Fruit fly (Drosophila melanogaster) whole organism, wandering third instar larva: ENCODE measurements around the gene CG7970.

Experiments used
- Abd-B ChIP-seq: fragments of >200 bp; optimal IDR thresholded peaks from 2 replicates; lab custom pipeline; 2017; ENCODE audit warnings: missing biosample characterization, missing genetic modification characterization
- CG9705 ChIP-seq: fragments of 200-800 bp; sonication (Bioruptor generic); optimal IDR thresholded peaks from 2 replicates; lab custom pipeline; 2018; ENCODE audit warnings: missing biosample characterization, mild to moderate bottlenecking, missing genetic modification characterization
- CrebA ChIP-seq: fragments of 200-800 bp; sonication (Bioruptor generic); optimal IDR thresholded peaks from 2 replicates; lab custom pipeline; 2016; ENCODE audit warnings: missing biosample characterization, mild to moderate bottlenecking, missing genetic modification characterization, borderline replicate concordance
- Hnf4 ChIP-seq: fragments of 200-800 bp; sonication (Bioruptor generic); optimal IDR thresholded peaks from 2 replicates; lab custom pipeline; 2016; ENCODE audit warnings: missing biosample characterization, mild to moderate bottlenecking, missing genetic modification characterization
- Mio ChIP-seq: sonication (Bioruptor generic); optimal IDR thresholded peaks from 2 replicates; lab custom pipeline; 2016; ENCODE audit warnings: missing biosample characterization, missing genetic modification characterization
- OdsH ChIP-seq: fragments of 200-800 bp; sonication (Bioruptor generic); optimal IDR thresholded peaks from 2 replicates; lab custom pipeline; 2016; ENCODE audit warnings: missing biosample characterization, mild to moderate bottlenecking, missing genetic modification characterization
- Rel ChIP-seq, 2 experiments: fragments of 200-800 bp; sonication (Bioruptor generic) in 1 of 2; optimal IDR thresholded peaks; 2 replicates in 1 of 2; 3 replicates in 1 of 2; lab custom pipeline; 2016 to 2019; ENCODE audit warnings: mild to moderate bottlenecking in 2 of 2, missing biosample characterization in 2 of 2, missing genetic modification characterization in 2 of 2, moderate library complexity in 1 of 2
- br ChIP-seq: fragments of 200-800 bp; sonication (Bioruptor generic); optimal IDR thresholded peaks from 2 replicates; lab custom pipeline; 2016; ENCODE audit warnings: missing biosample characterization, missing genetic modification characterization
- dl ChIP-seq, 2 experiments: fragments of 175-275, 200-275 bp in 1 of 2; fragments of 200-275 bp in 1 of 2; sonication (Bioruptor generic); optimal IDR thresholded peaks; lab custom pipeline; 2018; ENCODE audit warnings: mild to moderate bottlenecking in 2 of 2, missing biosample characterization in 2 of 2, missing genetic modification characterization in 2 of 2, moderate library complexity in 2 of 2; ENCODE audit not compliant: partially characterized antibody in 2 of 2, insufficient read depth in 1 of 2
- psq ChIP-seq: fragments of 200-800 bp; sonication (Bioruptor generic); optimal IDR thresholded peaks from 3 replicates; lab custom pipeline; 2017; ENCODE audit warnings: missing biosample characterization, mild to moderate bottlenecking, missing genetic modification characterization, moderate library complexity
- rgr ChIP-seq: fragments of 200-800 bp; sonication (Bioruptor generic); optimal IDR thresholded peaks from 3 replicates; lab custom pipeline; 2016; ENCODE audit warnings: missing biosample characterization, mild to moderate bottlenecking, missing genetic modification characterization
- sage ChIP-seq: fragments of 200-800 bp; sonication (Bioruptor generic); optimal IDR thresholded peaks from 2 replicates; lab custom pipeline; 2016; ENCODE audit warnings: missing biosample characterization, mild to moderate bottlenecking, missing genetic modification characterization
- usp ChIP-seq: fragments of >200 bp; optimal IDR thresholded peaks from 2 replicates; lab custom pipeline; 2017; ENCODE audit warnings: missing biosample characterization, missing genetic modification characterization
- woc ChIP-seq: sonication (Bioruptor generic); optimal IDR thresholded peaks from 2 replicates; lab custom pipeline; 2016; ENCODE audit warnings: missing biosample characterization, mild to moderate bottlenecking, missing genetic modification characterization

dm6 chr3L:1649363-1649762 lies 3.2 kb upstream of the CG7970 start:
- TF ChIP-seq CrebA, result no peak
- TF ChIP-seq Hnf4, result no peak
- TF ChIP-seq sage (GFP tag; lab: Kevin White, UChicago), result no peak
- no peak for TF ChIP-seq br (GFP tag; lab: Kevin White, UChicago)
- no peak for TF ChIP-seq rgr (GFP tag; lab: Kevin White, UChicago)
- no peak for TF ChIP-seq Mio (GFP tag; lab: Kevin White, UChicago)
- no peak for TF ChIP-seq Abd-B
- no peak for TF ChIP-seq psq (GFP tag; lab: Kevin White, UChicago)
- no peak for TF ChIP-seq usp (GFP tag; lab: Kevin White, UChicago)
- TF ChIP-seq CG9705 (GFP tag; lab: Kevin White, UChicago), result no peak
- TF ChIP-seq dl (GFP tag; optimal IDR thresholded peaks at IDR 0.05; lab: Kevin White, UChicago; ENCODE audit: insufficient read depth in 1 of 2, partially characterized antibody in 2 of 2), result no peak
- no peak for TF ChIP-seq Rel (GFP tag; optimal IDR thresholded peaks at IDR 0.05; lab: Kevin White, UChicago)
- no peak for TF ChIP-seq Rel (tag; optimal IDR thresholded peaks at IDR 0.05; lab: Kevin White, UChicago)
- TF ChIP-seq woc (GFP tag; lab: Kevin White, UChicago), result no peak
- no peak for TF ChIP-seq OdsH (GFP tag; lab: Kevin White, UChicago)
